Worm (Caenorhabditis elegans): Measurements from ENCODE around the gene droe-8.
A peak's percentile ranks its signal among the peaks of the same experiment; 100 is the strongest.

The droe-8 gene

ce11 chrV:8767041-8767440, 40.7 kb downstream of the droe-8 start:
- TF ChIP-seq lin-39 (tag; optimal IDR thresholded peaks at IDR 0.05) (no peak), mml-1 (tag; optimal IDR thresholded peaks at IDR 0.05) (no peak), nhr-28 (tag; optimal IDR thresholded peaks at IDR 0.05) (no peak), unc-39 (tag; optimal IDR thresholded peaks at IDR 0.05) (no peak), mdl-1 (tag; optimal IDR thresholded peaks at IDR 0.05) (no peak), fkh-10 (GFP tag; optimal IDR thresholded peaks at IDR 0.05) (no peak), aly-2 (tag; optimal IDR thresholded peaks at IDR 0.05) (no peak), ceh-16 (tag; optimal IDR thresholded peaks at IDR 0.05) (no peak), ztf-11 (tag; optimal IDR thresholded peaks at IDR 0.05) (no peak), elt-3 (tag; optimal IDR thresholded peaks at IDR 0.05) (no peak), egl-5 (tag; optimal IDR thresholded peaks at IDR 0.05) (no peak), nhr-237 (tag; optimal IDR thresholded peaks at IDR 0.05) (no peak), ceh-28 (tag; optimal IDR thresholded peaks at IDR 0.05) (no peak), elt-2 (tag; optimal IDR thresholded peaks at IDR 0.05) (no peak), lin-15B (tag; optimal IDR thresholded peaks at IDR 0.05) (no peak), nhr-25 (tag; optimal IDR thresholded peaks at IDR 0.05) (no peak), daf-12 (tag; optimal IDR thresholded peaks at IDR 0.05) (no peak)

- no peak for TF ChIP-seq sea-2 (GFP tag; optimal IDR thresholded peaks at IDR 0.05)
- no peak for TF ChIP-seq ztf-4 (tag; optimal IDR thresholded peaks at IDR 0.05)
- TF ChIP-seq egl-5 (tag; optimal IDR thresholded peaks at IDR 0.05) = no peak
- peak; percentile 89 for TF ChIP-seq pqm-1 (tag; optimal IDR thresholded peaks at IDR 0.05)
- peak; percentile 87 for TF ChIP-seq elt-2 (tag; optimal IDR thresholded peaks at IDR 0.05)
- no peak for TF ChIP-seq ZK546.5 (tag; optimal IDR thresholded peaks at IDR 0.05)
- TF ChIP-seq mml-1 (tag; optimal IDR thresholded peaks at IDR 0.05) = no peak
- no peak for TF ChIP-seq nhr-67 (tag; optimal IDR thresholded peaks at IDR 0.05)
- TF ChIP-seq pha-4 (tag; optimal IDR thresholded peaks at IDR 0.05) = peak; percentile 76
- TF ChIP-seq R02D3.7 (tag; optimal IDR thresholded peaks at IDR 0.05) = no peak
- no peak for TF ChIP-seq unc-62 (GFP tag; optimal IDR thresholded peaks at IDR 0.05)
- no peak for TF ChIP-seq unc-39 (tag; optimal IDR thresholded peaks at IDR 0.05)
- TF ChIP-seq nhr-43 (tag; optimal IDR thresholded peaks at IDR 0.05; ENCODE audit: poor library complexity, severe bottlenecking) = no peak
- TF ChIP-seq nfya-1 (tag; optimal IDR thresholded peaks at IDR 0.05; ENCODE audit: insufficient read depth) = no peak
These were observed 41.2 kb downstream of the droe-8 start for ce11 chrV:8767493-8767892.

- peak; percentile 90 for TF ChIP-seq jun-1 (tag; optimal IDR thresholded peaks at IDR 0.05)
- peak; percentile 79 for TF ChIP-seq pha-4 (tag; optimal IDR thresholded peaks at IDR 0.05)
- TF ChIP-seq ZK546.5 (tag; optimal IDR thresholded peaks at IDR 0.05) = no peak
- TF ChIP-seq ztf-11 (tag; optimal IDR thresholded peaks at IDR 0.05) = no peak
- TF ChIP-seq elt-3 (tag; optimal IDR thresholded peaks at IDR 0.05) = no peak
- TF ChIP-seq pqm-1 (tag; optimal IDR thresholded peaks at IDR 0.05) = peak; percentile 100
- no peak for TF ChIP-seq nhr-11 (tag; optimal IDR thresholded peaks at IDR 0.05)
- no peak for TF ChIP-seq fkh-2 (tag; optimal IDR thresholded peaks at IDR 0.05)
- TF ChIP-seq aly-2 (tag; optimal IDR thresholded peaks at IDR 0.05) = no peak
- no peak for TF ChIP-seq ztf-4 (tag; optimal IDR thresholded peaks at IDR 0.05)
- peak; percentile 100 for TF ChIP-seq elt-2 (tag; optimal IDR thresholded peaks at IDR 0.05)
- TF ChIP-seq fos-1 (tag; optimal IDR thresholded peaks at IDR 0.05) = peak; percentile 32
- no peak for TF ChIP-seq lin-39 (tag; optimal IDR thresholded peaks at IDR 0.05)
- peak; percentile 41 for TF ChIP-seq skn-1 (tag; optimal IDR thresholded peaks at IDR 0.05)
- TF ChIP-seq egl-27 (tag; optimal IDR thresholded peaks at IDR 0.05) = peak; percentile 67
These were observed 42.2 kb downstream of the droe-8 start, which contains the start of gene B0507.3 for ce11 chrV:8768481-8768959. TSS of gene B0507.3 (plus strand) at chrV:8768909.

- no peak for TF ChIP-seq hmg-11 (tag; optimal IDR thresholded peaks at IDR 0.05)
- no peak for TF ChIP-seq unc-39 (tag; optimal IDR thresholded peaks at IDR 0.05)
- TF ChIP-seq daf-12 (tag; optimal IDR thresholded peaks at IDR 0.05) = no peak
- TF ChIP-seq jun-1 (tag; optimal IDR thresholded peaks at IDR 0.05) = peak; percentile 85
- no peak for TF ChIP-seq fkh-10 (GFP tag; optimal IDR thresholded peaks at IDR 0.05)
- no peak for TF ChIP-seq lsy-12 (tag; optimal IDR thresholded peaks at IDR 0.05)
- no peak for TF ChIP-seq ceh-9 (tag; optimal IDR thresholded peaks at IDR 0.05)
- TF ChIP-seq mml-1 (tag; optimal IDR thresholded peaks at IDR 0.05) = no peak
- no peak for TF ChIP-seq nhr-67 (tag; optimal IDR thresholded peaks at IDR 0.05)
- TF ChIP-seq elt-3 (tag; optimal IDR thresholded peaks at IDR 0.05) = no peak
- no peak for TF ChIP-seq ztf-4 (tag; optimal IDR thresholded peaks at IDR 0.05)
- no peak for TF ChIP-seq nhr-25 (tag; optimal IDR thresholded peaks at IDR 0.05)
- peak; percentile 98 for TF ChIP-seq elt-2 (tag; optimal IDR thresholded peaks at IDR 0.05)
- no peak for TF ChIP-seq fos-1 (tag; optimal IDR thresholded peaks at IDR 0.05)
- no peak for TF ChIP-seq mdl-1 (tag; optimal IDR thresholded peaks at IDR 0.05)
- peak; percentile 34 for TF ChIP-seq pha-4 (tag; optimal IDR thresholded peaks at IDR 0.05)
- peak; percentile 84 for TF ChIP-seq pqm-1 (tag; optimal IDR thresholded peaks at IDR 0.05)
- no peak for TF ChIP-seq lin-39 (tag; optimal IDR thresholded peaks at IDR 0.05)
These were observed 42.8 kb downstream of the droe-8 start for ce11 chrV:8769154-8769553.

Data from whole organism, L3 larva.